Fruit fly (Drosophila melanogaster) whole organism, embryonic: Measurements from ENCODE around the gene HP1b.

Experiments used
- Asciz ChIP-seq: fragments of 200-800 bp; sonication (Bioruptor generic); optimal IDR thresholded peaks from 2 replicates; lab custom pipeline; 2017; ENCODE audit warnings: missing biosample characterization, mild to moderate bottlenecking, missing genetic modification characterization, missing genetic modification reagents
- B-H1 ChIP-seq: fragments of 200-800 bp; sonication (Bioruptor generic); IDR thresholded peaks from 3 replicates; pipeline ENCODE4 v1.3.6; 2022; ENCODE audit warnings: missing biosample characterization, missing genetic modification characterization
- CG10267 ChIP-seq: fragments of 200-800 bp; sonication (Bioruptor generic); optimal IDR thresholded peaks from 2 replicates; lab custom pipeline; 2018; ENCODE audit warnings: missing biosample characterization, mild to moderate bottlenecking, missing genetic modification characterization, moderate library complexity
- CG10565 ChIP-seq: fragments of 200-800 bp; sonication (Bioruptor generic); optimal IDR thresholded peaks from 3 replicates; lab custom pipeline; 2016; ENCODE audit warnings: missing biosample characterization, mild to moderate bottlenecking, missing genetic modification characterization
- CG11456 ChIP-seq: fragments of 200-800 bp; sonication (Bioruptor generic); IDR thresholded peaks from 3 replicates; pipeline ENCODE4 v1.3.6; 2022; ENCODE audit warnings: missing biosample characterization, missing genetic modification characterization
- CG12236 ChIP-seq: fragments of 200-800 bp; sonication (Bioruptor generic); optimal IDR thresholded peaks from 2 replicates; lab custom pipeline; 2016; ENCODE audit warnings: missing biosample characterization, missing genetic modification characterization
- CG14441 ChIP-seq: fragments of 200-800 bp; sonication (Bioruptor generic); IDR thresholded peaks from 2 replicates; pipeline ENCODE4 v1.3.6; 2022; ENCODE audit warnings: missing biosample characterization, missing genetic modification characterization
- CG15601 ChIP-seq: fragments of 200-800 bp; sonication (Bioruptor generic); optimal IDR thresholded peaks from 3 replicates; lab custom pipeline; 2019; ENCODE audit warnings: missing biosample characterization, mild to moderate bottlenecking, missing genetic modification characterization, moderate library complexity
- CG17186 ChIP-seq: fragments of 200-800 bp; sonication (Bioruptor generic); optimal IDR thresholded peaks from 3 replicates; lab custom pipeline; 2017; ENCODE audit warnings: missing biosample characterization, missing genetic modification reagents, missing genetic modification characterization
- CG18619 ChIP-seq: fragments of 200-800 bp; sonication (Bioruptor generic); optimal IDR thresholded peaks from 3 replicates; lab custom pipeline; 2017; ENCODE audit warnings: missing biosample characterization, mild to moderate bottlenecking, missing genetic modification characterization
- CG2129 ChIP-seq: fragments of 200-800 bp; sonication (Bioruptor generic); IDR thresholded peaks from 2 replicates; pipeline ENCODE4 v1.3.6; 2022; ENCODE audit warnings: missing biosample characterization, missing genetic modification characterization; ENCODE audit not compliant: partially characterized antibody
- CG2875 ChIP-seq: fragments of 200-800 bp; sonication (Bioruptor generic); optimal IDR thresholded peaks from 2 replicates; lab custom pipeline; 2017; ENCODE audit warnings: missing biosample characterization, mild to moderate bottlenecking, missing genetic modification characterization, missing genetic modification reagents
- CG32532 ChIP-seq: fragments of 200-800 bp; sonication (Bioruptor generic); IDR thresholded peaks from 2 replicates; pipeline ENCODE4 v1.3.6; 2022; ENCODE audit warnings: missing biosample characterization, missing genetic modification characterization
- CG34422 ChIP-seq: fragments of 200-800 bp; sonication (Bioruptor generic); IDR thresholded peaks from 3 replicates; pipeline ENCODE4 v1.3.6; 2022; ENCODE audit warnings: missing biosample characterization, missing genetic modification characterization
- CG4854 ChIP-seq: fragments of 200-800 bp; sonication (Bioruptor generic); optimal IDR thresholded peaks from 2 replicates; lab custom pipeline; 2016; ENCODE audit warnings: missing biosample characterization, missing genetic modification characterization, inconsistent platforms
- CG7556 ChIP-seq: fragments of 200-800 bp; sonication (Bioruptor generic); optimal IDR thresholded peaks from 2 replicates; lab custom pipeline; 2017; ENCODE audit warnings: missing biosample characterization, mild to moderate bottlenecking, missing genetic modification characterization
- CG7786 ChIP-seq: fragments of 200-800 bp; sonication (Bioruptor generic); optimal IDR thresholded peaks from 2 replicates; lab custom pipeline; 2016; ENCODE audit warnings: missing biosample characterization, missing genetic modification characterization
- CG8944 ChIP-seq: fragments of 200-800 bp; sonication (Bioruptor generic); optimal IDR thresholded peaks from 3 replicates; lab custom pipeline; 2016; ENCODE audit warnings: missing biosample characterization, missing genetic modification characterization
- CG9727 ChIP-seq: fragments of 200-800 bp; sonication (Bioruptor generic); optimal IDR thresholded peaks from 3 replicates; lab custom pipeline; 2017; ENCODE audit warnings: missing biosample characterization, mild to moderate bottlenecking, missing genetic modification characterization
- CG9932 ChIP-seq: fragments of 200-800 bp; sonication (Bioruptor generic); IDR thresholded peaks from 2 replicates; pipeline ENCODE4 v1.3.6; 2022; ENCODE audit warnings: missing biosample characterization, missing genetic modification characterization
- Camta ChIP-seq: fragments of 200-800 bp; sonication (Bioruptor generic); optimal IDR thresholded peaks from 2 replicates; lab custom pipeline; 2016; ENCODE audit warnings: missing biosample characterization, missing genetic modification characterization
- HLH3B ChIP-seq: fragments of 200-800 bp; sonication (Bioruptor generic); IDR thresholded peaks from 2 replicates; pipeline ENCODE4 v1.3.6; 2022; ENCODE audit warnings: missing biosample characterization, missing genetic modification characterization
- HLH54F ChIP-seq: fragments of 200-800 bp; sonication (Bioruptor generic); optimal IDR thresholded peaks from 3 replicates; lab custom pipeline; 2016; ENCODE audit warnings: missing biosample characterization, missing genetic modification characterization
- Hr39 ChIP-seq: fragments of >200 bp; optimal IDR thresholded peaks from 2 replicates; lab custom pipeline; 2017
- Kr ChIP-seq: fragments of 200-800 bp; sonication (Bioruptor generic); optimal IDR thresholded peaks from 2 replicates; lab custom pipeline; 2017; ENCODE audit warnings: missing biosample characterization, mild to moderate bottlenecking, missing genetic modification characterization
- MBD-R2 ChIP-seq: fragments of 200-800 bp; sonication (Bioruptor generic); IDR thresholded peaks from 2 replicates; pipeline ENCODE4 v1.3.6; 2022; ENCODE audit warnings: missing biosample characterization, missing genetic modification characterization
- MESR4 ChIP-seq: fragments of 200-800 bp; sonication (Bioruptor generic); optimal IDR thresholded peaks from 2 replicates; lab custom pipeline; 2018; ENCODE audit warnings: missing biosample characterization, mild to moderate bottlenecking, missing genetic modification characterization, moderate library complexity
- Poxn ChIP-seq: fragments of 200-800 bp; sonication (Bioruptor generic); IDR thresholded peaks from 2 replicates; pipeline ENCODE4 v1.3.6; 2022; ENCODE audit warnings: missing biosample characterization, missing genetic modification characterization
- Spps ChIP-seq: fragments of 200-800 bp; sonication (Bioruptor generic); optimal IDR thresholded peaks from 2 replicates; lab custom pipeline; 2018; ENCODE audit warnings: missing biosample characterization, mild to moderate bottlenecking, missing genetic modification characterization
- cato ChIP-seq: fragments of 200-800 bp; sonication (Bioruptor generic); optimal IDR thresholded peaks from 2 replicates; lab custom pipeline; 2016; ENCODE audit warnings: missing biosample characterization, missing genetic modification characterization, borderline replicate concordance
- crol ChIP-seq: fragments of 200-800 bp; sonication (Bioruptor generic); IDR thresholded peaks from 2 replicates; pipeline ENCODE4 v1.3.6; 2022; ENCODE audit warnings: missing biosample characterization, missing genetic modification characterization
- ems ChIP-seq: fragments of 200-800 bp; sonication (Bioruptor generic); optimal IDR thresholded peaks from 3 replicates; lab custom pipeline; 2016; ENCODE audit warnings: missing biosample characterization, missing genetic modification characterization
- esg ChIP-seq: fragments of 200-800 bp; sonication (Bioruptor generic); conservative IDR thresholded peaks from 2 replicates; pipeline ENCODE4 v1.3.6; 2022; ENCODE audit warnings: missing biosample characterization, missing genetic modification characterization
- eyg ChIP-seq: fragments of 200-800 bp; sonication (Bioruptor generic); optimal IDR thresholded peaks from 3 replicates; lab custom pipeline; 2016; ENCODE audit warnings: missing biosample characterization, missing genetic modification characterization
- gce ChIP-seq: fragments of 200-800 bp; sonication (Bioruptor generic); IDR thresholded peaks from 3 replicates; pipeline ENCODE4 v1.3.6; 2022; ENCODE audit warnings: missing biosample characterization, missing genetic modification characterization
- gcm ChIP-seq: fragments of 200-800 bp; sonication (Bioruptor generic); optimal IDR thresholded peaks from 2 replicates; lab custom pipeline; 2019; ENCODE audit warnings: missing biosample characterization, mild to moderate bottlenecking, missing genetic modification characterization, moderate library complexity
- gfzf ChIP-seq: fragments of 200-800 bp; sonication (Bioruptor generic); optimal IDR thresholded peaks from 2 replicates; lab custom pipeline; 2016; ENCODE audit warnings: missing biosample characterization, mild to moderate bottlenecking, missing genetic modification characterization, moderate library complexity
- gsb ChIP-seq: fragments of 200-800 bp; sonication (Bioruptor generic); IDR thresholded peaks from 2 replicates; pipeline ENCODE4 v1.3.6; 2022; ENCODE audit warnings: missing biosample characterization, missing genetic modification characterization
- hkb ChIP-seq, 2 experiments: fragments of 200-800 bp in 1 of 2; fragments of >200 bp in 1 of 2; sonication (Bioruptor generic) in 1 of 2; IDR thresholded peaks in 1 of 2; optimal IDR thresholded peaks in 1 of 2; 2 replicates each; pipeline versions ENCODE4 v1.3.6 to Lab custom; 2017 to 2022; ENCODE audit warnings: missing biosample characterization in 1 of 2, missing genetic modification characterization in 1 of 2
- insv ChIP-seq, 2 experiments: fragments of 200-800 bp; sonication (Bioruptor generic); optimal IDR thresholded peaks; 3 replicates each; lab custom pipeline; 2016 to 2018; ENCODE audit warnings: missing biosample characterization in 2 of 2, missing genetic modification characterization in 2 of 2
- kay ChIP-seq: fragments of 200-800 bp; sonication (Bioruptor generic); optimal IDR thresholded peaks from 2 replicates; lab custom pipeline; 2016; ENCODE audit warnings: missing biosample characterization, missing genetic modification characterization
- luna ChIP-seq: fragments of 200-800 bp; sonication (Bioruptor generic); optimal IDR thresholded peaks from 2 replicates; lab custom pipeline; 2016; ENCODE audit warnings: missing biosample characterization, missing genetic modification characterization
- nom ChIP-seq: fragments of 200-800 bp; sonication (Bioruptor generic); optimal IDR thresholded peaks from 2 replicates; lab custom pipeline; 2017; ENCODE audit warnings: missing biosample characterization, missing genetic modification characterization, mild to moderate bottlenecking, moderate library complexity, missing genetic modification reagents
- ranshi ChIP-seq: fragments of 200-800 bp; sonication (Bioruptor generic); IDR thresholded peaks from 2 replicates; pipeline ENCODE4 v1.3.6; 2022; ENCODE audit warnings: missing biosample characterization, missing genetic modification characterization
- run ChIP-seq: fragments of 200-800 bp; sonication (Bioruptor generic); optimal IDR thresholded peaks from 3 replicates; lab custom pipeline; 2018; ENCODE audit warnings: missing biosample characterization, mild to moderate bottlenecking, missing genetic modification characterization
- sens ChIP-seq: fragments of 200-800 bp; sonication (Bioruptor generic); peaks from one replicate; lab custom pipeline; 2016; ENCODE audit warnings: missing biosample characterization, missing genetic modification characterization
- slp2 ChIP-seq: fragments of 200-800 bp; sonication (Bioruptor generic); optimal IDR thresholded peaks from 2 replicates; lab custom pipeline; 2016; ENCODE audit warnings: missing biosample characterization, missing genetic modification characterization
- unc-4 ChIP-seq: fragments of 200-800 bp; sonication (Bioruptor generic); IDR thresholded peaks from 2 replicates; pipeline ENCODE4 v1.3.6; 2022; ENCODE audit warnings: missing biosample characterization, missing genetic modification characterization; ENCODE audit not compliant: partially characterized antibody
- vfl ChIP-seq: fragments of 200-800 bp; sonication (Bioruptor generic); optimal IDR thresholded peaks from 2 replicates; lab custom pipeline; 2016; ENCODE audit warnings: missing biosample characterization, missing genetic modification characterization
- vnd ChIP-seq: fragments of 200-800 bp; sonication (Bioruptor generic); IDR thresholded peaks from 3 replicates; pipeline ENCODE4 v1.3.6; 2022; ENCODE audit warnings: missing biosample characterization, missing genetic modification characterization; ENCODE audit not compliant: partially characterized antibody
- wek ChIP-seq: fragments of 200-800 bp; sonication (Bioruptor generic); optimal IDR thresholded peaks from 3 replicates; lab custom pipeline; 2018; ENCODE audit warnings: missing biosample characterization, mild to moderate bottlenecking, missing genetic modification characterization, moderate library complexity

The HP1b gene

DNA sequence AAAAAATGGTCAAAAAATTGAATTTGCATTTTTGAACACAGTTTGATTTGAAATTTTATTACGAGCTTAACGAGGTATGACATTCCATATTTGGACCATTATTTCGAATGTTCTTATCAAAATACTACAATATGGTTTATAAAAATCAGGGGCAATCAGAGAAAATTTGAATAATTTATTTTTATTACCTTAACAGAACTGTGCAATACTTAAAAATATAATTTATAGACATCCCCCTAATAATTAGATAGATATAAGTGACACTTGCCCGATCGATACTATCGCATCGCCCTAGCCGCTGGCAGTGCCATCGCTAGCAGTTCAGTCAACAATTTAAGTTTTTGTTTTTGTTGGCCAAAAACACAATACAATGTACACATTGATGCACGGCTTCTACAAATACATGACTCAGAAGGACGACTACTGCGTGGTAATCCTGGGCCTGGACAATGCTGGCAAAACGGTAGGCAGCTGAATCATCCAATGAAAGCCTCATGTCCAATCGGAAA, 26.0 kb downstream of the HP1b start, which contains the start of gene Arfrp1 (continued):
- no peak for TF ChIP-seq crol (GFP tag; lab: Robert Waterston, UW)
- TF ChIP-seq CG14441 (GFP tag; lab: Robert Waterston, UW) = 0 out of 2 replicates have a peak, but pooled peaks have one; percentile 32
- peak; percentile 71 for TF ChIP-seq MESR4
- TF ChIP-seq CG15601 = no peak
- TF ChIP-seq CG2875 (GFP tag; lab: Kevin White, UChicago) = no peak
- TF ChIP-seq Camta (GFP tag; lab: Kevin White, UChicago) = peak; percentile 21
- no peak for TF ChIP-seq CG9727 (GFP tag; lab: Kevin White, UChicago)
- TF ChIP-seq CG34422 (GFP tag; lab: Robert Waterston, UW) = 0 out of 3 replicates have a peak, but pooled peaks have one; percentile 11
- TF ChIP-seq CG4854 = no peak
- no peak for TF ChIP-seq eyg (GFP tag; lab: Kevin White, UChicago)
- TF ChIP-seq Asciz = no peak
- TF ChIP-seq vfl (GFP tag; lab: Kevin White, UChicago) = no peak
- TF ChIP-seq CG11456 (GFP tag; lab: Robert Waterston, UW) = 0 out of 3 replicates have a peak, but pooled peaks have one; percentile 35
- no peak for TF ChIP-seq CG10565 (GFP tag; lab: Kevin White, UChicago)
- no peak for TF ChIP-seq nom (GFP tag; lab: Kevin White, UChicago)
- no peak for TF ChIP-seq HLH54F (GFP tag; lab: Kevin White, UChicago)
- TF ChIP-seq kay (GFP tag; lab: Kevin White, UChicago) = peak; percentile 11
- no peak for TF ChIP-seq run (tag; lab: Kevin White, UChicago)
- no peak for TF ChIP-seq CG12236 (GFP tag; lab: Kevin White, UChicago)
- no peak for TF ChIP-seq Hr39 (lab: Kevin White, UChicago)
- peak; percentile 75 for TF ChIP-seq unc-4 (GFP tag; lab: Robert Waterston, UW)
- no peak for TF ChIP-seq ems (GFP tag; lab: Kevin White, UChicago)
- TF ChIP-seq CG8944 (GFP tag; lab: Kevin White, UChicago) = no peak
- TF ChIP-seq MBD-R2 (GFP tag; lab: Robert Waterston, UW) = peak; percentile 51
- no peak for TF ChIP-seq Spps (tag; lab: Kevin White, UChicago)
- TF ChIP-seq luna (GFP tag; lab: Kevin White, UChicago) = no peak
- peak; percentile 4 for TF ChIP-seq CG7786
- TF ChIP-seq wek (GFP tag; lab: Kevin White, UChicago) = peak; percentile 88
- no peak for TF ChIP-seq insv (GFP tag; optimal IDR thresholded peaks at IDR 0.05; lab: Kevin White, UChicago)
- TF ChIP-seq CG9932 (GFP tag; lab: Robert Waterston, UW) = peak; percentile 59
- no peak for TF ChIP-seq ranshi (GFP tag; lab: Robert Waterston, UW)
- TF ChIP-seq CG18619 = no peak
- TF ChIP-seq CG32532 (GFP tag; lab: Robert Waterston, UW) = peak; percentile 47; the same call in 1 of the 2 replicates
- no peak for TF ChIP-seq gsb
- TF ChIP-seq Kr (GFP tag; lab: Kevin White, UChicago) = no peak
- no peak for TF ChIP-seq HLH3B
- peak; percentile 20 for TF ChIP-seq CG10267 (tag; lab: Kevin White, UChicago)
- no peak for TF ChIP-seq Poxn (GFP tag; lab: Robert Waterston, UW)
- no peak for TF ChIP-seq CG7556
- no peak for TF ChIP-seq gce (GFP tag; lab: Robert Waterston, UW)
- TF ChIP-seq hkb (optimal IDR thresholded peaks at IDR 0.05; lab: Kevin White, UChicago) = no peak
- TF ChIP-seq hkb (GFP tag; IDR thresholded peaks at IDR 0.05; lab: Robert Waterston, UW) = no peak
- TF ChIP-seq sens (GFP tag; lab: Kevin White, UChicago) = peak; percentile 86
- 0 out of 2 replicates have a peak, but pooled peaks have one; percentile 18 for TF ChIP-seq esg (GFP tag; lab: Robert Waterston, UW)
- peak; percentile 53 for TF ChIP-seq CG2129 (GFP tag; lab: Robert Waterston, UW)
- peak; percentile 71 for TF ChIP-seq vnd
- TF ChIP-seq gfzf (GFP tag; lab: Kevin White, UChicago) = no peak
- TF ChIP-seq CG17186 (GFP tag; lab: Kevin White, UChicago) = no peak
- TF ChIP-seq cato (GFP tag; lab: Kevin White, UChicago) = no peak
- TF ChIP-seq B-H1 (GFP tag; lab: Robert Waterston, UW) = no peak; the same call in 2 of the 3 replicates
- no peak for TF ChIP-seq slp2 (GFP tag; lab: Kevin White, UChicago)
- TF ChIP-seq gcm = no peak
